Worm (Caenorhabditis elegans) whole organism, late embryonic: Measurements from ENCODE around the gene ZK617.26.

Source experiments
- F13H6.1 ChIP-seq: sonication (generic microtip); optimal IDR thresholded peaks from 2 replicates; lab custom pipeline; 2016; ENCODE audit warnings: missing genetic modification characterization, missing compliant biosample characterization
- Y22D7AL.16 ChIP-seq: sonication (generic microtip); optimal IDR thresholded peaks from 2 replicates; lab custom pipeline; 2016; ENCODE audit warnings: missing genetic modification characterization, missing compliant biosample characterization
- ama-1 ChIP-seq: fragments of 150-350 bp; optimal IDR thresholded peaks from 2 replicates; lab custom pipeline; 2014
- ceh-14 ChIP-seq: sonication (generic microtip); optimal IDR thresholded peaks from 2 replicates; lab custom pipeline; 2016; ENCODE audit warnings: missing genotype, missing genetic modification characterization, missing compliant biosample characterization
- ceh-18 ChIP-seq: sonication (generic microtip); optimal IDR thresholded peaks from 2 replicates; lab custom pipeline; 2016; ENCODE audit warnings: missing genetic modification characterization, missing compliant biosample characterization
- ceh-19 ChIP-seq: fragments of 200-800 bp; sonication (Bioruptor generic); optimal IDR thresholded peaks from 2 replicates; lab custom pipeline; 2018; ENCODE audit warnings: mild to moderate bottlenecking, missing genetic modification characterization, missing compliant biosample characterization
- ceh-24 ChIP-seq: sonication (generic microtip); optimal IDR thresholded peaks from 2 replicates; lab custom pipeline; 2016; ENCODE audit warnings: mild to moderate bottlenecking, missing genetic modification characterization, missing compliant biosample characterization
- ceh-34 ChIP-seq: sonication (generic microtip); optimal IDR thresholded peaks from 2 replicates; lab custom pipeline; 2016; ENCODE audit warnings: mild to moderate bottlenecking, missing genetic modification characterization, missing compliant biosample characterization
- ceh-45 ChIP-seq: fragments of 200-800 bp; sonication (Bioruptor generic); IDR thresholded peaks from 2 replicates; pipeline ENCODE4 v1.3.6; 2022; ENCODE audit warnings: missing genetic modification reagents, missing genetic modification characterization, missing compliant biosample characterization
- ceh-6 ChIP-seq: fragments of 200-800 bp; sonication (Bioruptor generic); optimal IDR thresholded peaks from 2 replicates; lab custom pipeline; 2018; ENCODE audit warnings: mild to moderate bottlenecking, missing genetic modification characterization, missing compliant biosample characterization
- ceh-9 ChIP-seq: sonication (generic microtip); optimal IDR thresholded peaks from 2 replicates; lab custom pipeline; 2016; ENCODE audit warnings: mild to moderate bottlenecking, missing genetic modification characterization, inconsistent platforms, missing compliant biosample characterization
- dmd-4 ChIP-seq: sonication (generic microtip); optimal IDR thresholded peaks from 2 replicates; lab custom pipeline; 2016; ENCODE audit warnings: borderline replicate concordance, missing genetic modification characterization, missing compliant biosample characterization
- dve-1 ChIP-seq: sonication (generic microtip); optimal IDR thresholded peaks from 2 replicates; lab custom pipeline; 2017; ENCODE audit warnings: antibody characterized with exemption, mild to moderate bottlenecking, missing genetic modification characterization, missing compliant biosample characterization
- elt-4 ChIP-seq: sonication (generic microtip); optimal IDR thresholded peaks from 2 replicates; lab custom pipeline; 2016; ENCODE audit warnings: missing genetic modification characterization, missing compliant biosample characterization
- ets-4 ChIP-seq: sonication (generic microtip); optimal IDR thresholded peaks from 2 replicates; lab custom pipeline; 2016; ENCODE audit warnings: missing genetic modification characterization, missing compliant biosample characterization
- eyg-1 ChIP-seq: sonication (generic microtip); optimal IDR thresholded peaks from 2 replicates; lab custom pipeline; 2016; ENCODE audit warnings: missing genotype, missing genetic modification characterization, missing compliant biosample characterization
- fkh-10 ChIP-seq: fragments of 150-350 bp; optimal IDR thresholded peaks from 2 replicates; lab custom pipeline; 2014; ENCODE audit warnings: missing biosample characterization, missing genetic modification reagents, missing genetic modification characterization
- fkh-6 ChIP-seq: sonication (generic microtip); optimal IDR thresholded peaks from 2 replicates; lab custom pipeline; 2016; ENCODE audit warnings: missing genetic modification characterization, missing compliant biosample characterization
- hlh-13 ChIP-seq: fragments of 200-800 bp; sonication (Bioruptor generic); optimal IDR thresholded peaks from 2 replicates; lab custom pipeline; 2018; ENCODE audit warnings: mild to moderate bottlenecking, missing genetic modification characterization, missing compliant biosample characterization
- hlh-15 ChIP-seq: sonication (generic microtip); optimal IDR thresholded peaks from 2 replicates; lab custom pipeline; 2016; ENCODE audit warnings: missing genetic modification characterization, missing compliant biosample characterization
- hlh-30 ChIP-seq: sonication (generic microtip); optimal IDR thresholded peaks from 2 replicates; lab custom pipeline; 2017; ENCODE audit warnings: antibody characterized with exemption, missing genetic modification characterization, missing compliant biosample characterization; ENCODE audit not compliant: insufficient read depth
- hlh-6 ChIP-seq: sonication (generic microtip); optimal IDR thresholded peaks from 2 replicates; lab custom pipeline; 2016; ENCODE audit warnings: missing genotype, missing genetic modification characterization, missing compliant biosample characterization
- hlh-8 ChIP-seq: sonication (generic microtip); optimal IDR thresholded peaks from 2 replicates; lab custom pipeline; 2016; ENCODE audit warnings: missing genotype, missing genetic modification characterization, missing compliant biosample characterization
- lim-6 ChIP-seq: sonication (generic microtip); optimal IDR thresholded peaks from 2 replicates; lab custom pipeline; 2016; ENCODE audit warnings: missing genetic modification characterization, missing compliant biosample characterization
- madf-2 ChIP-seq: sonication (generic microtip); optimal IDR thresholded peaks from 2 replicates; lab custom pipeline; 2017; ENCODE audit warnings: missing genetic modification characterization, missing compliant biosample characterization
- nfya-1 ChIP-seq: sonication (generic microtip); optimal IDR thresholded peaks from 2 replicates; lab custom pipeline; 2017; ENCODE audit warnings: missing genetic modification characterization, mild to moderate bottlenecking, missing compliant biosample characterization, antibody characterized with exemption, moderate library complexity
- odd-2 ChIP-seq: sonication (generic microtip); optimal IDR thresholded peaks from 2 replicates; lab custom pipeline; 2017; ENCODE audit warnings: antibody characterized with exemption, mild to moderate bottlenecking, missing genetic modification characterization, missing compliant biosample characterization
- pat-9 ChIP-seq: fragments of 200-800 bp; sonication (Bioruptor generic); optimal IDR thresholded peaks from 2 replicates; lab custom pipeline; 2018; ENCODE audit warnings: mild to moderate bottlenecking, missing genetic modification characterization, moderate library complexity, missing compliant biosample characterization
- pha-2 ChIP-seq: sonication (generic microtip); optimal IDR thresholded peaks from 2 replicates; lab custom pipeline; 2017; ENCODE audit warnings: mild to moderate bottlenecking, missing genetic modification characterization, missing compliant biosample characterization
- pha-4 ChIP-seq: fragments of 150-350 bp; optimal IDR thresholded peaks from 2 replicates; lab custom pipeline; 2018; ENCODE audit warnings: missing biosample characterization, missing genetic modification reagents, missing genetic modification characterization
- pqm-1 ChIP-seq: sonication (generic microtip); optimal IDR thresholded peaks from 2 replicates; lab custom pipeline; 2016; ENCODE audit warnings: missing genetic modification characterization, missing compliant biosample characterization
- rnt-1 ChIP-seq: sonication (generic microtip); optimal IDR thresholded peaks from 2 replicates; lab custom pipeline; 2016; ENCODE audit warnings: missing genetic modification characterization, missing compliant biosample characterization
- sdc-2 ChIP-seq: sonication (generic microtip); optimal IDR thresholded peaks from 2 replicates; lab custom pipeline; 2016; ENCODE audit warnings: missing genotype, missing genetic modification characterization, missing compliant biosample characterization
- sox-2 ChIP-seq: fragments of 200-800 bp; sonication (Bioruptor generic); IDR thresholded peaks from 2 replicates; pipeline ENCODE4 v1.3.6; 2022; ENCODE audit warnings: missing genetic modification reagents, missing genetic modification characterization, missing compliant biosample characterization
- sox-4 ChIP-seq: sonication (generic microtip); optimal IDR thresholded peaks from 2 replicates; lab custom pipeline; 2017; ENCODE audit warnings: mild to moderate bottlenecking, missing genetic modification characterization, inconsistent platforms, missing compliant biosample characterization
- syd-9 ChIP-seq: sonication (generic microtip); optimal IDR thresholded peaks from 2 replicates; lab custom pipeline; 2016; ENCODE audit warnings: mild to moderate bottlenecking, missing genetic modification characterization, moderate library complexity, missing compliant biosample characterization
- tbx-2 ChIP-seq: sonication (generic microtip); optimal IDR thresholded peaks from 2 replicates; lab custom pipeline; 2016; ENCODE audit warnings: missing genetic modification characterization, missing compliant biosample characterization
- tbx-7 ChIP-seq: sonication (generic microtip); optimal IDR thresholded peaks from 2 replicates; lab custom pipeline; 2016; ENCODE audit warnings: missing genotype, missing genetic modification characterization, missing compliant biosample characterization
- unc-42 ChIP-seq: sonication (generic microtip); optimal IDR thresholded peaks from 2 replicates; lab custom pipeline; 2016; ENCODE audit warnings: missing genotype, missing genetic modification characterization, missing compliant biosample characterization
- unc-55 ChIP-seq: sonication (generic microtip); optimal IDR thresholded peaks from 2 replicates; lab custom pipeline; 2017; ENCODE audit warnings: missing biosample characterization, missing genetic modification reagents, missing genetic modification characterization
- ztf-16 ChIP-seq: sonication (generic microtip); optimal IDR thresholded peaks from 2 replicates; lab custom pipeline; 2017; ENCODE audit warnings: missing genetic modification characterization, missing compliant biosample characterization

The ZK617.26 gene

DNA sequence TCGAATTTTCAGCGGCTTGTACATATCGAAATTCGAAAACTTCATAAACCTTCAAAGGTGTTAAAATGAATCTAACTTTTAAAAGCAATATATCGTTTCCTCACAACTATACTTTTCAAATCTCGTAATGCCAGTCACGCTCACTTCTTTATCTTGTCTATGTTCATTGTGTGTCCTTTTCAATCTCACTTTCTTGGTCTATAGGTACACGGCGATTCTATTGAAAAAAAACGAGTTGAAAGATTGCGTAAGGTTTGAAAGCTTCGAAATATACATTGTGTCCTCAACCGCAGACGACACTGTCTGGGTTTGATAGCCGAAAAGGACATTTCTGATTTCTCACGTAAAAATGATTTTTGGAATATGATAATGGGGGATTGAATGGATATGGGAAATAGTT is 8.2 kb upstream of the ZK617.26 start:
- TF ChIP-seq Y22D7AL.16 (tag; lab: Kevin White, UChicago): no peak
- TF ChIP-seq odd-2: no peak
- no peak for TF ChIP-seq ceh-34 (tag; lab: Kevin White, UChicago)
- no peak for TF ChIP-seq madf-2
- no peak for TF ChIP-seq syd-9 (tag; lab: Kevin White, UChicago)
- TF ChIP-seq ceh-19 (GFP tag; lab: Kevin White, UChicago): no peak

DNA sequence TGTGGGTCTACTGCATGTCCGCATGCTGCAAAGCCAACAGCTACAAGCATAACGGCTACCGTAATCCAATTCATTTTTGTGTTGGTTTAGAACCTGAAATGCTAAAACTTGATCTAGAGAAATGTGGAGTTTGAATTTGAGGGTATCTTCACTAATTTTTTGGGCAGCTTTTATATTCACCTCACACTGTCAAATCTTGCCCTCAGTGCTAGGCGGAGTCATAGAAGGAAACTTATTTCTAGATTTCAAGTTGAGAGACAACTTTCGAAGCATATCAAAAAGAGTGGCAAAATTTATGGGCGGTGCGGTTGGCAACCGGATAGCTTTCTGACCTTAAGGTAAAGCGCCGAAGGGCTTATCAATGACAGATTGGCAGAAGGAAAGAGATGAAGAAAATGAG is 4.8 kb upstream of the ZK617.26 start, which contains the start of gene lips-6:
Gene lips-6, minus strand, starts transcription at position 101 of the 400 bp plus-strand sequence.
- TF ChIP-seq odd-2 (no peak), ceh-14 (tag; lab: Kevin White, UChicago) (no peak), hlh-13 (GFP tag; lab: Kevin White, UChicago) (no peak), ceh-19 (GFP tag; lab: Kevin White, UChicago) (no peak), pha-2 (no peak), ceh-45 (GFP tag; lab: Robert Waterston, UW) (no peak), fkh-6 (tag; lab: Kevin White, UChicago) (no peak), eyg-1 (tag; lab: Kevin White, UChicago) (no peak), F13H6.1 (tag; lab: Kevin White, UChicago) (no peak), Y22D7AL.16 (tag; lab: Kevin White, UChicago) (no peak), dmd-4 (tag; lab: Kevin White, UChicago) (no peak), elt-4 (no peak), sox-2 (GFP tag; lab: Robert Waterston, UW) (no peak)

DNA sequence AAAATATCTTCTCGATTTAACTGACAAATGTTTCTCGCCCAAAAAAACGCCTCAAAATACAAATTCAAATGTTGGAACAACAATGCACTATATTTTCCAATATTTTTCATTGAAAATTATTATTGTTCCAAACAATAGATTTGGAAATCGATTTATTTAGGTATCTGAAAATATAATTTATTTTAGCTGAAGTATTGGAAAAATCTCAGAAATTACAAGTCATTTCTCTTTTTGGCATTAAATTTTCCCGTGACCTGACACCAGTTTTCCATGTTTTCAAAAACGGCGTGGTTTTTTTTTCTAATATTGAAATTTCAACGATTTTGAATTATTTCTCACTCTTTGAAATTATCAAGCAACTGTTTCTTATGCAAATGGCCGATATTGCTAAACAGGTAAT is 2.4 kb upstream of the ZK617.26 start, which contains the start of gene spe-17:
Gene spe-17, plus strand, starts transcription at position 301 of the 400 bp plus-strand sequence.
- TF ChIP-seq unc-42 (tag; lab: Kevin White, UChicago) (no peak), ceh-34 (tag; lab: Kevin White, UChicago) (no peak), pha-2 (no peak), ets-4 (tag; lab: Kevin White, UChicago) (no peak)
- TF ChIP-seq, all 69 proteins: peak for 0

DNA sequence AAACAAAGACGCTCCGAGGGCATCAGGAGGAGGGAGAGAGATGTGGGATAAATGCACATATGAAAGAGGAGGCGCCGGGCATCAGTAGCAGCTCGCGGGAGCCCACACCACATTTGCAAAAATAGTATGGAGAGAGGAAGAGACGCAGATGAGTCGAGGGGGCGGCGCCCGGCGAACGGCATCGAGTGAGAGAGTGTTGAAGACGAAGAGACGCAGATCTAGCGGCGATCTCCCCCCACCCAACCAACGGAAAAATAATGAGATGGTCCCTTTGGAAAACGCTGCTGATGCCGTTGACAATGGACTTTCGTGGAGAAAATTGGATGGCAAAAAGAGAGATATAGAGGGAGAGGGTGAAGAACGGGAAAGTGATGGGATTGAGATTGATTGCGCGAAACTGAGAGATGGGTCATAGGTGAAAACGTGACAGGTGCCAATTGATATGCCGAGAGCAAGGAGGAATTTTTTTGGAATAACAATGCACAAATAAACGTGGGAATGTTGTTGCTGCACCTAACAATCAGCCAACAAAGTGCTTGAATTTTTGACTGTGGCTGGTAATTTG is 1.8 kb upstream of the ZK617.26 start:
- TF ChIP-seq ceh-6 (GFP tag; lab: Kevin White, UChicago): no peak
- TF ChIP-seq ceh-24 (tag; lab: Kevin White, UChicago): no peak
- no peak for TF ChIP-seq lim-6 (tag; lab: Kevin White, UChicago)
- TF ChIP-seq ceh-9 (tag; lab: Kevin White, UChicago): no peak
- TF ChIP-seq unc-55: peak; percentile 51
- peak; percentile 33 for TF ChIP-seq ceh-18 (tag; lab: Kevin White, UChicago)
- peak; percentile 36 for TF ChIP-seq ceh-14 (tag; lab: Kevin White, UChicago)
- peak; percentile 71 for TF ChIP-seq rnt-1 (tag; lab: Kevin White, UChicago)
- no peak for TF ChIP-seq tbx-7
- no peak for TF ChIP-seq ama-1 (lab: Kevin White, UChicago)
- no peak for TF ChIP-seq pat-9 (tag; lab: Kevin White, UChicago)
- TF ChIP-seq nfya-1 (tag; lab: Kevin White, UChicago): peak; percentile 8
- TF ChIP-seq sox-4: no peak

DNA sequence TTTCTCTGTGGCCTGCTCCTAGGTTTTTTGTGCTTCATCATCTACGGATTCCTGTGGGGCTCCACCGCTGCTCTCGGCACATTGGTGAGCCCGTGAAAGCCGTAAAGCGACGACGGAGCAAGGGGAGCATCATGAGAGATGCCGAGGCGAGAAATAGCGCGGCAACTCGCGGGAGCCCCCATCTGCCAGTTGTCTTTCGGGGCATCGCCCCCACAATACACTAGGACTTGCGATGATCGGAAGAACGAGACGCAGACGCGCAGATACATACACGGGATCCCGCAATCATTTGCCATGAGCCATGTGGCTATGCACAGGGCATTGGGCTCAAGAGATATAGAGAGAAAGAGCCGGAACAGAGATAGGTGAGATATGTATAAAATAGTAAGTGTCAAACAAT is 382 bp downstream of the ZK617.26 start:
- no peak for TF ChIP-seq ama-1 (lab: Kevin White, UChicago)
- TF ChIP-seq rnt-1 (tag; lab: Kevin White, UChicago): peak; percentile 76
- peak; percentile 22 for TF ChIP-seq ceh-14 (tag; lab: Kevin White, UChicago)
- peak; percentile 6 for TF ChIP-seq nfya-1 (tag; lab: Kevin White, UChicago)
- no peak for TF ChIP-seq fkh-6 (tag; lab: Kevin White, UChicago)
- TF ChIP-seq hlh-15 (tag; lab: Kevin White, UChicago): no peak
- TF ChIP-seq unc-55: peak; percentile 45
- TF ChIP-seq pha-4 (tag; lab: Kevin White, UChicago): no peak
- TF ChIP-seq pqm-1 (tag; lab: Kevin White, UChicago): no peak
- no peak for TF ChIP-seq ets-4 (tag; lab: Kevin White, UChicago)
- no peak for TF ChIP-seq tbx-7
- TF ChIP-seq hlh-8 (tag; lab: Kevin White, UChicago): peak; percentile 36
- peak; percentile 91 for TF ChIP-seq ceh-18 (tag; lab: Kevin White, UChicago)
- TF ChIP-seq Y22D7AL.16 (tag; lab: Kevin White, UChicago): no peak
- peak; percentile 6 for TF ChIP-seq hlh-30 (tag; lab: Kevin White, UChicago)
- no peak for TF ChIP-seq fkh-10 (GFP tag; lab: Kevin White, UChicago)
- no peak for TF ChIP-seq ceh-6 (GFP tag; lab: Kevin White, UChicago)
- TF ChIP-seq lim-6 (tag; lab: Kevin White, UChicago): no peak
- TF ChIP-seq ceh-9 (tag; lab: Kevin White, UChicago): no peak
- TF ChIP-seq hlh-6 (tag; lab: Kevin White, UChicago): no peak
- peak; percentile 8 for TF ChIP-seq dmd-4 (tag; lab: Kevin White, UChicago)
- no peak for TF ChIP-seq ceh-45 (GFP tag; lab: Robert Waterston, UW)
- TF ChIP-seq ceh-34 (tag; lab: Kevin White, UChicago): peak; percentile 47
- TF ChIP-seq syd-9 (tag; lab: Kevin White, UChicago): peak; percentile 48
- TF ChIP-seq sdc-2 (tag; lab: Kevin White, UChicago): peak; percentile 4
- no peak for TF ChIP-seq dve-1 (tag; lab: Kevin White, UChicago)
- no peak for TF ChIP-seq sox-2 (GFP tag; lab: Robert Waterston, UW)
- peak; percentile 38 for TF ChIP-seq tbx-2 (tag; lab: Kevin White, UChicago)
- TF ChIP-seq ztf-16 (tag; lab: Kevin White, UChicago): no peak
